Worm (Caenorhabditis elegans): ENCODE measurements around the gene C27A2.12.

Gene C27A2.12

DNA sequence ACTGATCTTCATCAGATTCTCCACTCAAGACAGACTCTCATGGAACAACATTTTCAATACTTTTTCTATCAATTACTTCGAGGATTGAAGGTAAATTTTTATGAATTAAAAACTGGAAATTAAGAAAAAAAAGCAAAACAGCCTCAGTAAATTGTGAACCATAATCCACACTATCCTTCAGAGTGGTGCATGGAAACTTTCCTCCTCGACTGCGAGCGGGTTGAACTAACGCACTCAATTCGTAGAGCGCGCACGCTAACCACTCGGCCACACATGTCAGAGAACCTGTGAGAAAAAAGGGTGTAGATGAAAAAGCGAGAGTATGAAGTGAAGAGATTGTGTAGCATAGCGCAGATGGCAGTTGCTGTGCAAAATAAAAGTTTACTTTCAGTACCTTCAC lies 47.1 kb upstream of the C27A2.12 start (continued):
- TF ChIP-seq mes-4 (tag; optimal IDR thresholded peaks at IDR 0.05) (peak; percentile 91), ceh-100 (GFP tag; IDR thresholded peaks at IDR 0.05) (peak; percentile 78), ztf-18 (tag; optimal IDR thresholded peaks at IDR 0.05) (peak; percentile 81), ztf-3 (GFP tag; optimal IDR thresholded peaks at IDR 0.05) (no peak), F33H1.4 (GFP tag; IDR thresholded peaks at IDR 0.05) (peak; percentile 46), unc-62 (GFP tag; optimal IDR thresholded peaks at IDR 0.05) (no peak), B0261.1 (tag; optimal IDR thresholded peaks at IDR 0.05) (peak; percentile 97), ztf-6 (GFP tag; IDR thresholded peaks at IDR 0.05) (0 out of 2 replicates have a peak, but pooled peaks have one; percentile 51), madf-8 (GFP tag; conservative IDR thresholded peaks at IDR 0.05) (peak; percentile 24; the same call in 1 of the 2 replicates), ccch-3 (GFP tag; optimal IDR thresholded peaks at IDR 0.05) (peak; percentile 13), K11D2.4 (GFP tag; IDR thresholded peaks at IDR 0.05) (peak; percentile 62), nfya-2 (GFP tag; IDR thresholded peaks at IDR 0.05) (no peak), unc-130 (GFP tag; optimal IDR thresholded peaks at IDR 0.05) (peak; percentile 71), him-1 (tag; optimal IDR thresholded peaks at IDR 0.05) (peak; percentile 98), chd-7 (tag; optimal IDR thresholded peaks at IDR 0.05) (peak; percentile 91), aptf-2 (GFP tag; conservative IDR thresholded peaks at IDR 0.05) (0 out of 2 replicates have a peak, but pooled peaks have one; percentile 56), rcor-1 (GFP tag; IDR thresholded peaks at IDR 0.05) (peak; percentile 82), egl-44 (GFP tag; IDR thresholded peaks at IDR 0.05) (peak; percentile 90), C17E4.6 (GFP tag; IDR thresholded peaks at IDR 0.05) (peak; percentile 63), pbrm-1 (GFP tag; IDR thresholded peaks at IDR 0.05) (peak; percentile 85), F10E7.11 (tag; optimal IDR thresholded peaks at IDR 0.05) (peak; percentile 79), B0019.2 (GFP tag; conservative IDR thresholded peaks at IDR 0.05) (peak; percentile 37; the same call in 1 of the 2 replicates), dpl-1 (GFP tag; optimal IDR thresholded peaks at IDR 0.05) (peak; percentile 1), T26A5.8 (tag; optimal IDR thresholded peaks at IDR 0.05) (peak; percentile 71), lin-35 (GFP tag; optimal IDR thresholded peaks at IDR 0.05) (no peak), let-607 (tag; optimal IDR thresholded peaks at IDR 0.05) (peak; percentile 34 to 68), nhr-27 (tag; optimal IDR thresholded peaks at IDR 0.05) (peak; percentile 58), hlh-26 (GFP tag; conservative IDR thresholded peaks at IDR 0.05) (0 out of 2 replicates have a peak, but pooled peaks have one; percentile 20), madf-10 (tag; optimal IDR thresholded peaks at IDR 0.05) (peak; percentile 83), sea-2 (GFP tag; IDR thresholded peaks at IDR 0.05) (no peak), madf-3 (GFP tag; IDR thresholded peaks at IDR 0.05) (peak; percentile 81; the same call in 1 of the 2 replicates), F49E8.2 (tag; optimal IDR thresholded peaks at IDR 0.05; ENCODE audit: insufficient read depth) (peak; percentile 64), ceh-40 (GFP tag; IDR thresholded peaks at IDR 0.05) (peak; percentile 93), F55B11.4 (tag; optimal IDR thresholded peaks at IDR 0.05; ENCODE audit: borderline replicate concordance, insufficient read depth) (no peak), lin-40 (tag; optimal IDR thresholded peaks at IDR 0.05) (peak; percentile 78), gei-17 (GFP tag; optimal IDR thresholded peaks at IDR 0.05) (peak; percentile 18)

DNA sequence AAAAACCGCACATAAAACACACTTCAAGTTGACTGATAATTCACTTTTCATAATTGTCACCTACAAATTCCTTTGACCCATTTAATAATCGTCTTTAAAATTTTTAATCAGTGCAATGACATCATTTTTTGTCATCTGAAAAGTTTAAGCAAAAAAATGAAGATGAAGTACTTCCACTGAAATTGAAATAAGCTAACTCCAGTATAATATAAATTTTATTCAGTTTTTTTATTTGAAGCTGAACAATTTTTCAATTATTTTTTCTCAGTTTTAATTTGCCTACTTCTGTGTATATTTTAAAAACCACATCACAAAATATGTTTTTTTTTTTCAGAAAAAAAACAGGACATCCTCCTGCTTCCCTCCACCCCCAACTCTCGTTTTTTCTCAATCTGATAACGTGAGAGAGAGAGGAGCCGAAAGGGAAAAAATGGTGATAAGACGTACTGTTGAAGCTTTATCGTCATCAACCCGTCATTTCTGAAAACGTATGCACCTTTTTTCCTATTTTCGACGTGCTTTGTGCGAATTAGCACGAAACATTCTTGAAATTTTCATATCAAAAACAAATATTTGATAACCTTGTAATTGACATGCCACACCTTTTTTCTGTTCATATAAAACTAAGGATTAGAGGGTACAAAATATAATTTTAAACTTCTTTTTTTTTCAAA lies 46.0 kb upstream of the C27A2.12 start, which contains the start of the genes C04G6.11 and mpk-2:
C04G6.11 (minus strand) TSS at position 51 of the 674 bp plus-strand sequence.
mpk-2 (plus strand) TSS at position 335 of the 674 bp plus-strand sequence.
- no peak for TF ChIP-seq madf-3 (GFP tag; IDR thresholded peaks at IDR 0.05)
- TF ChIP-seq somi-1 (GFP tag; optimal IDR thresholded peaks at IDR 0.05), result no peak
- TF ChIP-seq xnd-1 (tag; optimal IDR thresholded peaks at IDR 0.05), result no peak
- peak; percentile 75 for TF ChIP-seq atf-7 (tag; optimal IDR thresholded peaks at IDR 0.05)
- TF ChIP-seq F55B11.4 (tag; optimal IDR thresholded peaks at IDR 0.05; ENCODE audit: borderline replicate concordance, insufficient read depth), result no peak
- no peak for TF ChIP-seq ama-1 (optimal IDR thresholded peaks at IDR 0.05)
- no peak for TF ChIP-seq ama-1 (GFP tag; optimal IDR thresholded peaks at IDR 0.05)
- TF ChIP-seq hmg-1.2 (GFP tag; IDR thresholded peaks at IDR 0.05), result no peak
- TF ChIP-seq F22D6.2 (tag; optimal IDR thresholded peaks at IDR 0.05), result no peak
- no peak for TF ChIP-seq ccch-3 (GFP tag; optimal IDR thresholded peaks at IDR 0.05)
- TF ChIP-seq ztf-6 (GFP tag; IDR thresholded peaks at IDR 0.05), result no peak
- TF ChIP-seq mxl-1 (tag; optimal IDR thresholded peaks at IDR 0.05), result no peak
- TF ChIP-seq B0035.1 (tag; optimal IDR thresholded peaks at IDR 0.05), result no peak
- no peak for TF ChIP-seq madf-8 (GFP tag; conservative IDR thresholded peaks at IDR 0.05)
- no peak for TF ChIP-seq zim-3 (tag; optimal IDR thresholded peaks at IDR 0.05)
- no peak for TF ChIP-seq lag-1 (GFP tag; IDR thresholded peaks at IDR 0.05)
- no peak for TF ChIP-seq egl-18 (GFP tag; IDR thresholded peaks at IDR 0.05)
- TF ChIP-seq F49E8.2 (tag; optimal IDR thresholded peaks at IDR 0.05; ENCODE audit: insufficient read depth), result no peak
- peak; percentile 44 for TF ChIP-seq unc-62 (GFP tag; optimal IDR thresholded peaks at IDR 0.05)
- TF ChIP-seq let-607 (tag; optimal IDR thresholded peaks at IDR 0.05), result peak; percentile 21 to 40
